Worm (Caenorhabditis elegans) whole organism, L2 larva: Measurements from ENCODE around the gene ceh-86.

Source experiments
- C34F6.9 ChIP-seq: fragments of 150-350 bp; optimal IDR thresholded peaks from 2 replicates; lab custom pipeline; 2014; ENCODE audit warnings: missing biosample characterization, missing genetic modification characterization
- ZK546.5 ChIP-seq: sonication (generic microtip); optimal IDR thresholded peaks from 2 replicates; lab custom pipeline; 2017; ENCODE audit warnings: missing biosample characterization, missing genetic modification characterization
- blmp-1 ChIP-seq: sonication (generic microtip); optimal IDR thresholded peaks from 2 replicates; lab custom pipeline; 2017; ENCODE audit warnings: missing genetic modification characterization, mild to moderate bottlenecking, missing compliant biosample characterization, antibody characterized with exemption, moderate library complexity; ENCODE audit not compliant: insufficient read depth
- dmd-4 ChIP-seq: sonication (generic microtip); optimal IDR thresholded peaks from 2 replicates; lab custom pipeline; 2017; ENCODE audit warnings: missing biosample characterization, missing genetic modification characterization
- elt-1 ChIP-seq: fragments of 150-350 bp; optimal IDR thresholded peaks from 2 replicates; lab custom pipeline; 2014; ENCODE audit warnings: missing biosample characterization, missing genetic modification characterization
- lin-11 ChIP-seq: fragments of 150-350 bp; sonication (generic microtip); optimal IDR thresholded peaks from 2 replicates; lab custom pipeline; 2014; ENCODE audit warnings: missing biosample characterization, missing genetic modification characterization, inconsistent platforms, mixed read lengths
- lin-39 ChIP-seq: fragments of 150-350 bp; optimal IDR thresholded peaks from 2 replicates; lab custom pipeline; 2014; ENCODE audit warnings: missing biosample characterization, missing genetic modification reagents, missing genetic modification characterization
- lsy-2 ChIP-seq, 2 experiments: fragments of 150-350 bp in 1 of 2; sonication (generic microtip) in 1 of 2; optimal IDR thresholded peaks; 2 replicates each; lab custom pipeline; 2014 to 2017; ENCODE audit warnings: missing biosample characterization in 2 of 2, missing genetic modification characterization in 2 of 2
- nhr-21 ChIP-seq: fragments of 150-350 bp; optimal IDR thresholded peaks from 2 replicates; lab custom pipeline; 2014; ENCODE audit warnings: missing biosample characterization, missing genetic modification characterization
- snpc-4 ChIP-seq: fragments of 150-350 bp; optimal IDR thresholded peaks from 2 replicates; lab custom pipeline; 2014; ENCODE audit warnings: missing biosample characterization, missing genetic modification characterization
- zag-1 ChIP-seq: fragments of 150-350 bp; optimal IDR thresholded peaks from 2 replicates; lab custom pipeline; 2014; ENCODE audit warnings: missing biosample characterization, missing genetic modification characterization
- ztf-11 ChIP-seq: sonication (generic microtip); optimal IDR thresholded peaks from 2 replicates; lab custom pipeline; 2017; ENCODE audit warnings: missing biosample characterization, missing genetic modification characterization

ce11 chrII:2442979-2443378, 11.1 kb upstream of the ceh-86 start, which contains the start of gene vab-19:
- TF ChIP-seq ztf-11 (no peak), lin-11 (no peak), blmp-1 (tag; lab: Kevin White, UChicago) (no peak), lsy-2 (tag; optimal IDR thresholded peaks at IDR 0.05; lab: Kevin White, UChicago) (no peak), zag-1 (tag; lab: Kevin White, UChicago) (no peak), elt-1 (tag; lab: Kevin White, UChicago) (no peak), nhr-21 (tag; lab: Kevin White, UChicago) (no peak), ZK546.5 (tag; lab: Kevin White, UChicago) (no peak), C34F6.9 (tag; lab: Kevin White, UChicago) (no peak), lin-39 (tag; lab: Kevin White, UChicago) (no peak), snpc-4 (tag; lab: Kevin White, UChicago) (no peak), dmd-4 (no peak)
